Fruit fly (Drosophila melanogaster) whole organism, embryonic: Measurements from ENCODE around the gene CG3764.

Experiments
- Ada2b ChIP-seq: fragments of 200-800 bp; sonication (Bioruptor generic); IDR thresholded peaks from 2 replicates; pipeline ENCODE4 v1.3.6; 2022; ENCODE audit warnings: missing biosample characterization, missing genetic modification characterization
- B-H2 ChIP-seq: fragments of 200-800 bp; sonication (Bioruptor generic); optimal IDR thresholded peaks from 2 replicates; lab custom pipeline; 2018; ENCODE audit warnings: missing biosample characterization, mild to moderate bottlenecking, missing genetic modification characterization
- CG10543 ChIP-seq: fragments of 200-800 bp; sonication (Bioruptor generic); optimal IDR thresholded peaks from 3 replicates; lab custom pipeline; 2017; ENCODE audit warnings: missing biosample characterization, mild to moderate bottlenecking, missing genetic modification characterization, moderate library complexity
- CG14441 ChIP-seq: fragments of 200-800 bp; sonication (Bioruptor generic); IDR thresholded peaks from 2 replicates; pipeline ENCODE4 v1.3.6; 2022; ENCODE audit warnings: missing biosample characterization, missing genetic modification characterization
- CG1602 ChIP-seq: fragments of 200-800 bp; sonication (Bioruptor generic); optimal IDR thresholded peaks from 3 replicates; lab custom pipeline; 2016; ENCODE audit warnings: missing biosample characterization, missing genetic modification characterization
- CG17186 ChIP-seq: fragments of 200-800 bp; sonication (Bioruptor generic); optimal IDR thresholded peaks from 3 replicates; lab custom pipeline; 2017; ENCODE audit warnings: missing biosample characterization, missing genetic modification reagents, missing genetic modification characterization
- CG17361 ChIP-seq: fragments of 200-800 bp; sonication (Bioruptor generic); IDR thresholded peaks from 3 replicates; pipeline ENCODE4 v1.3.6; 2022; ENCODE audit warnings: missing biosample characterization, missing genetic modification characterization
- CG17829 ChIP-seq: fragments of 200-800 bp; optimal IDR thresholded peaks from 2 replicates; lab custom pipeline; 2019; ENCODE audit warnings: missing biosample characterization, mild to moderate bottlenecking, missing genetic modification characterization, moderate library complexity
- CG2678 ChIP-seq: fragments of 200-800 bp; sonication (Bioruptor generic); optimal IDR thresholded peaks from 3 replicates; lab custom pipeline; 2019; ENCODE audit warnings: missing biosample characterization, mild to moderate bottlenecking, missing genetic modification characterization, moderate library complexity
- CG3281 ChIP-seq: fragments of 200-800 bp; sonication (Bioruptor generic); optimal IDR thresholded peaks from 3 replicates; lab custom pipeline; 2017; ENCODE audit warnings: missing biosample characterization, mild to moderate bottlenecking, missing genetic modification characterization
- CG34376 ChIP-seq: fragments of 200-800 bp; sonication (Bioruptor generic); optimal IDR thresholded peaks from 2 replicates; lab custom pipeline; 2018; ENCODE audit warnings: missing biosample characterization, mild to moderate bottlenecking, missing genetic modification characterization
- CG7556 ChIP-seq: fragments of 200-800 bp; sonication (Bioruptor generic); optimal IDR thresholded peaks from 2 replicates; lab custom pipeline; 2017; ENCODE audit warnings: missing biosample characterization, mild to moderate bottlenecking, missing genetic modification characterization
- CG7786 ChIP-seq: fragments of 200-800 bp; sonication (Bioruptor generic); optimal IDR thresholded peaks from 2 replicates; lab custom pipeline; 2016; ENCODE audit warnings: missing biosample characterization, missing genetic modification characterization
- CG9932 ChIP-seq: fragments of 200-800 bp; sonication (Bioruptor generic); IDR thresholded peaks from 2 replicates; pipeline ENCODE4 v1.3.6; 2022; ENCODE audit warnings: missing biosample characterization, missing genetic modification characterization
- HHEX ChIP-seq: fragments of 200-800 bp; sonication (Bioruptor generic); optimal IDR thresholded peaks from 3 replicates; lab custom pipeline; 2017; ENCODE audit warnings: missing biosample characterization, mild to moderate bottlenecking, missing genetic modification characterization, missing genetic modification reagents
- HLH54F ChIP-seq: fragments of 200-800 bp; sonication (Bioruptor generic); optimal IDR thresholded peaks from 3 replicates; lab custom pipeline; 2016; ENCODE audit warnings: missing biosample characterization, missing genetic modification characterization
- Hr3 ChIP-seq: fragments of 200-800 bp; sonication (Bioruptor generic); optimal IDR thresholded peaks from 3 replicates; lab custom pipeline; 2016; ENCODE audit warnings: missing biosample characterization, missing genetic modification characterization
- Hr78 ChIP-seq, 2 experiments: fragments of 200-800 bp in 1 of 2; fragments of >200 bp in 1 of 2; sonication (Bioruptor generic) in 1 of 2; optimal IDR thresholded peaks; 2 replicates each; lab custom pipeline; 2017 to 2019; ENCODE audit warnings: missing biosample characterization in 2 of 2, missing genetic modification characterization in 2 of 2, mild to moderate bottlenecking in 1 of 2, moderate library complexity in 1 of 2
- PHDP ChIP-seq: fragments of 200-800 bp; sonication (Bioruptor generic); optimal IDR thresholded peaks from 3 replicates; lab custom pipeline; 2018; ENCODE audit warnings: missing biosample characterization, mild to moderate bottlenecking, missing genetic modification characterization, moderate library complexity
- Ravus ChIP-seq: fragments of 200-800 bp; sonication (Bioruptor generic); IDR thresholded peaks from 2 replicates; pipeline ENCODE4 v1.3.6; 2022; ENCODE audit warnings: missing biosample characterization, missing genetic modification characterization
- Sin3A ChIP-seq: fragments of >200 bp; optimal IDR thresholded peaks from 2 replicates; lab custom pipeline; 2018
- YL-1 ChIP-seq: fragments of 200-800 bp; sonication (Bioruptor generic); optimal IDR thresholded peaks from 3 replicates; lab custom pipeline; 2017; ENCODE audit warnings: missing biosample characterization, mild to moderate bottlenecking, missing genetic modification characterization
- ab ChIP-seq: fragments of 200-800 bp; sonication (Bioruptor generic); optimal IDR thresholded peaks from 2 replicates; lab custom pipeline; 2016; ENCODE audit warnings: missing biosample characterization, missing genetic modification characterization
- ase ChIP-seq: fragments of 200-800 bp; sonication (Bioruptor generic); IDR thresholded peaks from 3 replicates; pipeline ENCODE4 v1.3.6; 2022; ENCODE audit warnings: missing biosample characterization, missing genetic modification characterization
- br ChIP-seq: fragments of >200 bp; optimal IDR thresholded peaks from 2 replicates; lab custom pipeline; 2017
- caup ChIP-seq: fragments of 200-800 bp; sonication (Bioruptor generic); optimal IDR thresholded peaks from 3 replicates; lab custom pipeline; 2017; ENCODE audit warnings: missing biosample characterization, mild to moderate bottlenecking, missing genetic modification characterization, moderate library complexity; ENCODE audit not compliant: severe bottlenecking
- ci ChIP-seq: fragments of 200-800 bp; sonication (Bioruptor generic); IDR thresholded peaks from 3 replicates; pipeline ENCODE4 v1.3.6; 2022; ENCODE audit warnings: missing biosample characterization, missing genetic modification characterization
- corto ChIP-seq: fragments of 200-800 bp; sonication (Bioruptor generic); optimal IDR thresholded peaks from 2 replicates; lab custom pipeline; 2016; ENCODE audit warnings: missing biosample characterization, mild to moderate bottlenecking, missing genetic modification characterization, moderate library complexity
- danr ChIP-seq: fragments of 200-800 bp; sonication (Bioruptor generic); IDR thresholded peaks from 2 replicates; pipeline ENCODE4 v1.3.6; 2022; ENCODE audit warnings: missing biosample characterization, missing genetic modification characterization
- exex ChIP-seq: fragments of 200-800 bp; sonication (Bioruptor generic); optimal IDR thresholded peaks from 4 replicates; lab custom pipeline; 2018; ENCODE audit warnings: missing biosample characterization, mild to moderate bottlenecking, missing genetic modification characterization, moderate library complexity
- fd96Cb ChIP-seq: fragments of 200-800 bp; sonication (Bioruptor generic); optimal IDR thresholded peaks from 2 replicates; lab custom pipeline; 2018; ENCODE audit warnings: missing biosample characterization, mild to moderate bottlenecking, missing genetic modification characterization, moderate library complexity
- gro ChIP-seq: fragments of 200-800 bp; sonication (Bioruptor generic); optimal IDR thresholded peaks from 2 replicates; lab custom pipeline; 2016; ENCODE audit warnings: missing biosample characterization, missing genetic modification characterization
- hb ChIP-seq: fragments of 200-800 bp; sonication (Bioruptor generic); IDR thresholded peaks from 3 replicates; pipeline ENCODE4 v1.3.6; 2022; ENCODE audit warnings: missing biosample characterization, missing genetic modification characterization; ENCODE audit not compliant: partially characterized antibody
- insv ChIP-seq, 2 experiments: fragments of 200-800 bp; sonication (Bioruptor generic); optimal IDR thresholded peaks; 3 replicates each; lab custom pipeline; 2016 to 2018; ENCODE audit warnings: missing biosample characterization in 2 of 2, missing genetic modification characterization in 2 of 2
- jigr1 ChIP-seq: fragments of 200-800 bp; sonication (Bioruptor generic); IDR thresholded peaks from 3 replicates; pipeline ENCODE4 v1.3.6; 2022; ENCODE audit warnings: missing biosample characterization, missing genetic modification characterization
- jing ChIP-seq: fragments of 200-800 bp; sonication (Bioruptor generic); optimal IDR thresholded peaks from 2 replicates; lab custom pipeline; 2018; ENCODE audit warnings: missing biosample characterization, mild to moderate bottlenecking, missing genetic modification characterization
- kay ChIP-seq: fragments of 200-800 bp; sonication (Bioruptor generic); optimal IDR thresholded peaks from 2 replicates; lab custom pipeline; 2016; ENCODE audit warnings: missing biosample characterization, missing genetic modification characterization
- mirr ChIP-seq: fragments of 200-800 bp; sonication (Bioruptor generic); optimal IDR thresholded peaks from 3 replicates; lab custom pipeline; 2018; ENCODE audit warnings: missing biosample characterization, mild to moderate bottlenecking, missing genetic modification characterization
- nerfin-2 ChIP-seq: fragments of 200-800 bp; sonication (Bioruptor generic); IDR thresholded peaks from 2 replicates; pipeline ENCODE4 v1.3.6; 2022; ENCODE audit warnings: missing biosample characterization, missing genetic modification characterization; ENCODE audit not compliant: partially characterized antibody
- odd ChIP-seq: fragments of 200-800 bp; sonication (Bioruptor generic); optimal IDR thresholded peaks from 2 replicates; lab custom pipeline; 2017; ENCODE audit warnings: missing biosample characterization, mild to moderate bottlenecking, missing genetic modification characterization
- pb ChIP-seq: fragments of 200-800 bp; sonication (Bioruptor generic); optimal IDR thresholded peaks from 3 replicates; lab custom pipeline; 2016; ENCODE audit warnings: missing biosample characterization, missing genetic modification characterization
- pnt ChIP-seq: fragments of 200-800 bp; sonication (Bioruptor generic); optimal IDR thresholded peaks from 3 replicates; lab custom pipeline; 2016; ENCODE audit warnings: missing biosample characterization, missing genetic modification characterization
- pros ChIP-seq: fragments of 200-800 bp; sonication (Bioruptor generic); optimal IDR thresholded peaks from 3 replicates; lab custom pipeline; 2019; ENCODE audit warnings: missing biosample characterization, mild to moderate bottlenecking, missing genetic modification characterization, moderate library complexity
- sqz ChIP-seq: fragments of 200-800 bp; sonication (Bioruptor generic); optimal IDR thresholded peaks from 3 replicates; lab custom pipeline; 2018; ENCODE audit warnings: missing biosample characterization, mild to moderate bottlenecking, missing genetic modification characterization
- sug ChIP-seq: fragments of 200-800 bp; optimal IDR thresholded peaks from 2 replicates; lab custom pipeline; 2019; ENCODE audit warnings: missing biosample characterization, mild to moderate bottlenecking, missing genetic modification characterization, moderate library complexity
- unc-4 ChIP-seq: fragments of 200-800 bp; sonication (Bioruptor generic); IDR thresholded peaks from 2 replicates; pipeline ENCODE4 v1.3.6; 2022; ENCODE audit warnings: missing biosample characterization, missing genetic modification characterization; ENCODE audit not compliant: partially characterized antibody
- usp ChIP-seq: fragments of >200 bp; optimal IDR thresholded peaks from 2 replicates; lab custom pipeline; 2017; ENCODE audit warnings: missing biosample characterization, missing genetic modification characterization
- wek ChIP-seq: fragments of 200-800 bp; sonication (Bioruptor generic); optimal IDR thresholded peaks from 3 replicates; lab custom pipeline; 2018; ENCODE audit warnings: missing biosample characterization, mild to moderate bottlenecking, missing genetic modification characterization, moderate library complexity

Gene CG3764

dm6 chr3L:17050661-17051452, 38.5 kb upstream of the CG3764 start (continued):
- peak; percentile 45 for TF ChIP-seq YL-1 (GFP tag; lab: Kevin White, UChicago)
- TF ChIP-seq CG17186, result peak; percentile 97
- TF ChIP-seq, all 482 proteins: peak for 52

- TF ChIP-seq sug (peak; percentile 85), Hr78 (GFP tag; optimal IDR thresholded peaks at IDR 0.05; lab: Kevin White, UChicago) (peak in 1 of 2 experiments; percentile 61), exex (tag; lab: Kevin White, UChicago) (peak; percentile 94), Ada2b (no peak), gro (peak; percentile 36), usp (GFP tag; lab: Kevin White, UChicago) (no peak), CG7786 (GFP tag; lab: Kevin White, UChicago) (no peak), hb (GFP tag; lab: Robert Waterston, UW) (0 out of 3 replicates have a peak, but pooled peaks have one; percentile 32), CG17829 (tag; lab: Kevin White, UChicago) (no peak), pnt (GFP tag; lab: Kevin White, UChicago) (no peak), kay (GFP tag; lab: Kevin White, UChicago) (no peak), ab (GFP tag; lab: Kevin White, UChicago) (no peak), HLH54F (GFP tag; lab: Kevin White, UChicago) (no peak), CG1602 (GFP tag; lab: Kevin White, UChicago) (no peak), PHDP (tag; lab: Kevin White, UChicago) (peak; percentile 8), ase (GFP tag; lab: Robert Waterston, UW) (no peak), insv (GFP tag; optimal IDR thresholded peaks at IDR 0.05; lab: Kevin White, UChicago) (no peak), caup (no peak), fd96Cb (no peak), corto (GFP tag; lab: Kevin White, UChicago) (peak; percentile 36), CG3281 (GFP tag; lab: Kevin White, UChicago) (peak; percentile 47), pros (GFP tag; lab: Kevin White, UChicago) (no peak), CG17361 (GFP tag; lab: Robert Waterston, UW) (no peak), mirr (GFP tag; lab: Kevin White, UChicago) (peak; percentile 68), CG7556 (GFP tag; lab: Kevin White, UChicago) (no peak), br (lab: Kevin White, UChicago) (no peak), CG34376 (GFP tag; lab: Kevin White, UChicago) (peak; percentile 81), pb (GFP tag; lab: Kevin White, UChicago) (no peak), jing (GFP tag; lab: Kevin White, UChicago) (no peak), ci (GFP tag; lab: Robert Waterston, UW) (peak; percentile 30; the same call in 1 of the 3 replicates), wek (no peak), jigr1 (GFP tag; lab: Robert Waterston, UW) (no peak), CG2678 (tag; lab: Kevin White, UChicago) (peak; percentile 51), Hr3 (GFP tag; lab: Kevin White, UChicago) (no peak), unc-4 (GFP tag; lab: Robert Waterston, UW) (no peak), danr (no peak), sqz (GFP tag; lab: Kevin White, UChicago) (peak; percentile 28), odd (GFP tag; lab: Kevin White, UChicago) (no peak), CG14441 (GFP tag; lab: Robert Waterston, UW) (0 out of 2 replicates have a peak, but pooled peaks have one; percentile 14), CG10543 (GFP tag; lab: Kevin White, UChicago) (peak; percentile 10), HHEX (GFP tag; lab: Kevin White, UChicago) (no peak), CG9932 (no peak), nerfin-2 (GFP tag; lab: Robert Waterston, UW) (no peak), Ravus (GFP tag; lab: Robert Waterston, UW) (no peak), Sin3A (lab: Kevin White, UChicago) (no peak), B-H2 (GFP tag; lab: Kevin White, UChicago) (peak; percentile 65)
These were observed 37.6 kb upstream of the CG3764 start for dm6 chr3L:17049912-17050345.
